Worm (Caenorhabditis elegans) whole organism, mixed stage, embryonic: ENCODE measurements around the gene C05D12.5.
"Not testable (repeated sequence)": the region's sequence is repeated elsewhere in the genome, so short reads cannot be mapped to it uniquely, and the experiment has no call there.

Experiments
- M03D4.4 ChIP-seq: sonication (generic microtip); optimal IDR thresholded peaks from 2 replicates; lab custom pipeline; 2017; ENCODE audit warnings: mild to moderate bottlenecking, missing genetic modification characterization, missing compliant biosample characterization
- bed-3 ChIP-seq: fragments of 200-800 bp; sonication (Bioruptor generic); optimal IDR thresholded peaks from 3 replicates; lab custom pipeline; 2018; ENCODE audit warnings: mild to moderate bottlenecking, missing genetic modification characterization, moderate library complexity, missing compliant biosample characterization
- blmp-1 ChIP-seq: fragments of 150-350 bp; optimal IDR thresholded peaks from 2 replicates; lab custom pipeline; 2014; ENCODE audit warnings: missing biosample characterization, missing genetic modification characterization
- ceh-39 ChIP-seq: fragments of 150-350 bp; optimal IDR thresholded peaks from 2 replicates; lab custom pipeline; 2014; ENCODE audit warnings: missing biosample characterization, missing genetic modification characterization
- ceh-43 ChIP-seq: fragments of 200-800 bp; sonication (Bioruptor generic); optimal IDR thresholded peaks from 2 replicates; lab custom pipeline; 2018; ENCODE audit warnings: mild to moderate bottlenecking, missing genetic modification characterization, moderate library complexity, missing compliant biosample characterization
- ceh-83 ChIP-seq: fragments of 200-800 bp; sonication (Bioruptor generic); optimal IDR thresholded peaks from 2 replicates; lab custom pipeline; 2018; ENCODE audit warnings: mild to moderate bottlenecking, missing genetic modification characterization, missing compliant biosample characterization
- ces-1 ChIP-seq: fragments of 150-350 bp; optimal IDR thresholded peaks from 2 replicates; lab custom pipeline; 2014; ENCODE audit warnings: missing biosample characterization, missing genetic modification reagents, missing genetic modification characterization
- cnd-1 ChIP-seq: fragments of 200-800 bp; sonication (Bioruptor generic); optimal IDR thresholded peaks from 2 replicates; lab custom pipeline; 2018; ENCODE audit warnings: mild to moderate bottlenecking, missing genetic modification characterization, missing compliant biosample characterization
- elt-1 ChIP-seq: sonication (generic microtip); optimal IDR thresholded peaks from 2 replicates; lab custom pipeline; 2017; ENCODE audit warnings: missing genetic modification characterization, mild to moderate bottlenecking, missing compliant biosample characterization, antibody characterized with exemption, moderate library complexity, borderline replicate concordance; ENCODE audit not compliant: insufficient read depth
- elt-3 ChIP-seq: fragments of 150-350 bp; optimal IDR thresholded peaks from 2 replicates; lab custom pipeline; 2014; ENCODE audit warnings: missing biosample characterization, missing genetic modification characterization
- flh-1 ChIP-seq: fragments of 200-800 bp; sonication (Bioruptor generic); optimal IDR thresholded peaks from 2 replicates; lab custom pipeline; 2018; ENCODE audit warnings: mild to moderate bottlenecking, missing genetic modification characterization, moderate library complexity, missing compliant biosample characterization
- ham-2 ChIP-seq: fragments of 200-800 bp; sonication (Bioruptor generic); optimal IDR thresholded peaks from 2 replicates; lab custom pipeline; 2018; ENCODE audit warnings: mild to moderate bottlenecking, missing genetic modification characterization, missing compliant biosample characterization
- hlh-1 ChIP-seq: fragments of 150-350 bp; optimal IDR thresholded peaks from 2 replicates; lab custom pipeline; 2014; ENCODE audit warnings: missing biosample characterization, missing genetic modification reagents, missing genetic modification characterization
- lin-13 ChIP-seq: fragments of 150-350 bp; optimal IDR thresholded peaks from 2 replicates; lab custom pipeline; 2014; ENCODE audit warnings: missing biosample characterization, missing genetic modification characterization
- lin-32 ChIP-seq: fragments of 200-800 bp; sonication (Bioruptor generic); optimal IDR thresholded peaks from 2 replicates; lab custom pipeline; 2018; ENCODE audit warnings: mild to moderate bottlenecking, missing genetic modification characterization, missing compliant biosample characterization
- lsy-2 ChIP-seq: fragments of 150-350 bp; optimal IDR thresholded peaks from 2 replicates; lab custom pipeline; 2014; ENCODE audit warnings: missing biosample characterization, missing genetic modification characterization
- mab-5 ChIP-seq: fragments of 150-350 bp; optimal IDR thresholded peaks from 2 replicates; lab custom pipeline; 2014; ENCODE audit warnings: missing biosample characterization, missing genetic modification characterization
- mep-1 ChIP-seq: fragments of 150-350 bp; optimal IDR thresholded peaks from 2 replicates; lab custom pipeline; 2017; ENCODE audit warnings: missing biosample characterization, missing genetic modification reagents, missing genetic modification characterization, inconsistent platforms
- mls-2 ChIP-seq: sonication (generic microtip); optimal IDR thresholded peaks from 2 replicates; lab custom pipeline; 2016; ENCODE audit warnings: mild to moderate bottlenecking, missing genetic modification characterization, moderate library complexity, missing compliant biosample characterization
- nhr-12 ChIP-seq: fragments of 150-350 bp; optimal IDR thresholded peaks from 2 replicates; lab custom pipeline; 2014; ENCODE audit warnings: missing biosample characterization, missing genetic modification characterization
- nhr-2 ChIP-seq: fragments of 150-350 bp; optimal IDR thresholded peaks from 2 replicates; lab custom pipeline; 2014; ENCODE audit warnings: missing biosample characterization, missing genetic modification characterization
- nhr-28 ChIP-seq: fragments of 150-350 bp; optimal IDR thresholded peaks from 2 replicates; lab custom pipeline; 2014; ENCODE audit warnings: missing biosample characterization, missing genetic modification characterization
- nhr-76 ChIP-seq: sonication (generic microtip); optimal IDR thresholded peaks from 2 replicates; lab custom pipeline; 2017; ENCODE audit warnings: missing biosample characterization, missing genetic modification characterization
- pha-4 ChIP-seq: fragments of 150-350 bp; optimal IDR thresholded peaks from 2 replicates; lab custom pipeline; 2018; ENCODE audit warnings: missing biosample characterization, missing genetic modification reagents, missing genetic modification characterization
- sem-2 ChIP-seq: fragments of 200-800 bp; sonication (Bioruptor generic); optimal IDR thresholded peaks from 2 replicates; lab custom pipeline; 2018; ENCODE audit warnings: mild to moderate bottlenecking, missing genetic modification characterization, missing compliant biosample characterization
- snpc-4 ChIP-seq: fragments of 150-350 bp; optimal IDR thresholded peaks from 2 replicates; lab custom pipeline; 2014; ENCODE audit warnings: missing biosample characterization, missing genetic modification characterization
- sptf-1 ChIP-seq: sonication (generic microtip); optimal IDR thresholded peaks from 2 replicates; lab custom pipeline; 2017; ENCODE audit warnings: mild to moderate bottlenecking, missing genetic modification characterization, moderate library complexity, missing compliant biosample characterization
- tbx-8 ChIP-seq: fragments of 200-800 bp; sonication (Bioruptor generic); optimal IDR thresholded peaks from 2 replicates; lab custom pipeline; 2018; ENCODE audit warnings: mild to moderate bottlenecking, missing genetic modification characterization, moderate library complexity, missing compliant biosample characterization
- unc-39 ChIP-seq: fragments of 150-350 bp; optimal IDR thresholded peaks from 2 replicates; lab custom pipeline; 2014; ENCODE audit warnings: missing biosample characterization, missing genetic modification characterization
- unc-62 ChIP-seq: fragments of 150-350 bp; optimal IDR thresholded peaks from 2 replicates; lab custom pipeline; 2014; ENCODE audit warnings: missing biosample characterization, missing genetic modification reagents, missing genetic modification characterization
- ztf-11 ChIP-seq: fragments of 150-350 bp; optimal IDR thresholded peaks from 2 replicates; lab custom pipeline; 2014; ENCODE audit warnings: missing biosample characterization, missing genetic modification characterization

Gene C05D12.5

ce11 chrII:11438417-11438816 lies 4.4 kb downstream of the C05D12.5 start, which contains the start of gene vha-6:
Gene vha-6 (minus strand): TSS chrII:11438452.
- TF ChIP-seq mls-2 (tag; lab: Kevin White, UChicago) (no peak), nhr-2 (tag; lab: Kevin White, UChicago) (no peak), nhr-28 (tag; lab: Kevin White, UChicago) (no peak), elt-1 (no peak), snpc-4 (tag; lab: Kevin White, UChicago) (no peak), unc-39 (tag; lab: Kevin White, UChicago) (no peak), M03D4.4 (tag; lab: Kevin White, UChicago) (no peak), bed-3 (no peak), sptf-1 (tag; lab: Kevin White, UChicago) (no peak), ces-1 (GFP tag; lab: Kevin White, UChicago) (no peak), lin-13 (tag; lab: Kevin White, UChicago) (no peak), ceh-83 (GFP tag; lab: Kevin White, UChicago) (no peak), flh-1 (GFP tag; lab: Kevin White, UChicago) (no peak)

ce11 chrII:11440265-11440664 lies 6.2 kb downstream of the C05D12.5 start, which contains the start of gene VW02B12L.2:
Gene VW02B12L.2 (minus strand): TSS chrII:11440329.
- TF ChIP-seq nhr-28 (tag; lab: Kevin White, UChicago) (no peak), mep-1 (tag; lab: Kevin White, UChicago) (no peak), bed-3 (no peak), sem-2 (no peak), unc-62 (GFP tag; lab: Kevin White, UChicago) (no peak), M03D4.4 (tag; lab: Kevin White, UChicago) (no peak), ceh-43 (GFP tag; lab: Kevin White, UChicago) (no peak), elt-1 (no peak), blmp-1 (tag; lab: Kevin White, UChicago) (no peak), nhr-12 (tag; lab: Kevin White, UChicago) (no peak), lin-13 (tag; lab: Kevin White, UChicago) (peak; percentile 5), nhr-2 (tag; lab: Kevin White, UChicago) (no peak), ham-2 (GFP tag; lab: Kevin White, UChicago) (peak; percentile 42), pha-4 (tag; lab: Kevin White, UChicago) (no peak), ces-1 (GFP tag; lab: Kevin White, UChicago) (peak; percentile 94), lin-32 (GFP tag; lab: Kevin White, UChicago) (peak; percentile 45), cnd-1 (peak; percentile 3), nhr-76 (tag; lab: Kevin White, UChicago) (no peak), snpc-4 (tag; lab: Kevin White, UChicago) (no peak), mab-5 (tag; lab: Kevin White, UChicago) (no peak), unc-39 (tag; lab: Kevin White, UChicago) (no peak), elt-3 (tag; lab: Kevin White, UChicago) (no peak), ztf-11 (tag; lab: Kevin White, UChicago) (no peak), ceh-83 (GFP tag; lab: Kevin White, UChicago) (no peak), flh-1 (GFP tag; lab: Kevin White, UChicago) (no peak), tbx-8 (GFP tag; lab: Kevin White, UChicago) (no peak), lsy-2 (tag; lab: Kevin White, UChicago) (no peak)

- not testable (repeated sequence) for TF ChIP-seq elt-3 (tag; lab: Kevin White, UChicago); flh-1 (GFP tag; lab: Kevin White, UChicago); sem-2
Observed at ce11 chrII:11442425-11442824, 8.4 kb downstream of the C05D12.5 start, which contains the start of gene ebp-2. Gene ebp-2 (plus strand): TSS chrII:11442725.

ce11 chrII:11443128-11443527 lies 9.1 kb downstream of the C05D12.5 start:
- TF ChIP-seq snpc-4 (tag; lab: Kevin White, UChicago) (no peak), flh-1 (GFP tag; lab: Kevin White, UChicago) (no peak), nhr-76 (tag; lab: Kevin White, UChicago) (no peak), unc-39 (tag; lab: Kevin White, UChicago) (no peak), nhr-28 (tag; lab: Kevin White, UChicago) (no peak), mls-2 (tag; lab: Kevin White, UChicago) (no peak), mab-5 (tag; lab: Kevin White, UChicago) (no peak), hlh-1 (no peak), lin-13 (tag; lab: Kevin White, UChicago) (no peak), elt-3 (tag; lab: Kevin White, UChicago) (no peak), nhr-12 (tag; lab: Kevin White, UChicago) (no peak), pha-4 (tag; lab: Kevin White, UChicago) (no peak), ceh-39 (tag; lab: Kevin White, UChicago) (no peak), elt-1 (no peak), lsy-2 (tag; lab: Kevin White, UChicago) (no peak), ceh-43 (GFP tag; lab: Kevin White, UChicago) (no peak), ztf-11 (tag; lab: Kevin White, UChicago) (no peak), ces-1 (GFP tag; lab: Kevin White, UChicago) (no peak), nhr-2 (tag; lab: Kevin White, UChicago) (no peak)
- TF ChIP-seq, all 35 proteins: peak for 0
